Fruit fly (Drosophila melanogaster) whole organism, prepupa: Measurements from ENCODE around the gene CG14852.

Experiments
- CG10669 ChIP-seq: fragments of 200-800 bp; sonication (Bioruptor generic); optimal IDR thresholded peaks from 3 replicates; lab custom pipeline; 2018; ENCODE audit warnings: missing biosample characterization, mild to moderate bottlenecking, missing genetic modification characterization, moderate library complexity
- CG15336 ChIP-seq: fragments of 200-800 bp; sonication (Bioruptor generic); IDR thresholded peaks from 2 replicates; pipeline ENCODE4 v1.3.6; 2022; ENCODE audit warnings: missing biosample characterization, missing genetic modification characterization
- CG1621 ChIP-seq: fragments of 200-800 bp; sonication (Bioruptor generic); optimal IDR thresholded peaks from 3 replicates; lab custom pipeline; 2018; ENCODE audit warnings: missing biosample characterization, mild to moderate bottlenecking, missing genetic modification characterization
- CG16779 ChIP-seq: fragments of 200-800 bp; sonication (Bioruptor generic); optimal IDR thresholded peaks from 3 replicates; lab custom pipeline; 2017; ENCODE audit warnings: missing biosample characterization, mild to moderate bottlenecking, missing genetic modification characterization
- CG31627 ChIP-seq: fragments of 200-800 bp; sonication (Bioruptor generic); optimal IDR thresholded peaks from 3 replicates; lab custom pipeline; 2016; ENCODE audit warnings: missing biosample characterization, missing genetic modification characterization
- CG32006 ChIP-seq: fragments of 200-800 bp; sonication (Bioruptor generic); optimal IDR thresholded peaks from 3 replicates; lab custom pipeline; 2017; ENCODE audit warnings: missing biosample characterization, mild to moderate bottlenecking, missing genetic modification characterization
- CG34406 ChIP-seq: fragments of 200-800 bp; sonication (Bioruptor generic); optimal IDR thresholded peaks from 3 replicates; lab custom pipeline; 2016; ENCODE audit warnings: missing biosample characterization, missing genetic modification characterization
- CG6163 ChIP-seq: fragments of 200-800 bp; sonication (Bioruptor generic); IDR thresholded peaks from 3 replicates; pipeline ENCODE4 v1.3.6; 2022; ENCODE audit warnings: missing biosample characterization, missing genetic modification characterization
- CG6792 ChIP-seq: fragments of 200-800 bp; sonication (Bioruptor generic); optimal IDR thresholded peaks from 3 replicates; lab custom pipeline; 2016; ENCODE audit warnings: missing biosample characterization, missing genetic modification characterization
- CG7368 ChIP-seq: fragments of 200-800 bp; sonication (Bioruptor generic); optimal IDR thresholded peaks from 3 replicates; lab custom pipeline; 2016; ENCODE audit warnings: missing biosample characterization, missing genetic modification characterization
- CG8319 ChIP-seq: fragments of 200-800 bp; sonication (Bioruptor generic); optimal IDR thresholded peaks from 3 replicates; lab custom pipeline; 2016; ENCODE audit warnings: missing biosample characterization, missing genetic modification characterization
- Eip75B ChIP-seq: fragments of 200-800 bp; sonication (Bioruptor generic); optimal IDR thresholded peaks from 3 replicates; lab custom pipeline; 2016; ENCODE audit warnings: missing biosample characterization, missing genetic modification characterization
- Eip93F ChIP-seq: fragments of 200-800 bp; sonication (Bioruptor generic); optimal IDR thresholded peaks from 2 replicates; lab custom pipeline; 2016; ENCODE audit warnings: missing biosample characterization, mild to moderate bottlenecking, missing genetic modification characterization
- Ets21C ChIP-seq: fragments of 200-800 bp; sonication (Bioruptor generic); optimal IDR thresholded peaks from 3 replicates; lab custom pipeline; 2016; ENCODE audit warnings: missing biosample characterization, missing genetic modification characterization
- Ets96B ChIP-seq: fragments of 200-800 bp; optimal IDR thresholded peaks from 2 replicates; lab custom pipeline; 2019; ENCODE audit warnings: missing biosample characterization, mild to moderate bottlenecking, missing genetic modification characterization, moderate library complexity
- Gug ChIP-seq: fragments of 200-800 bp; sonication (Bioruptor generic); IDR thresholded peaks from 2 replicates; pipeline ENCODE4 v1.3.6; 2022; ENCODE audit warnings: missing biosample characterization, missing genetic modification characterization
- Hr4 ChIP-seq: fragments of 200-800 bp; sonication (Bioruptor generic); optimal IDR thresholded peaks from 3 replicates; lab custom pipeline; 2016; ENCODE audit warnings: missing biosample characterization, missing genetic modification characterization
- OdsH ChIP-seq: fragments of 200-800 bp; sonication (Bioruptor generic); optimal IDR thresholded peaks from 3 replicates; lab custom pipeline; 2016; ENCODE audit warnings: missing biosample characterization, missing genetic modification characterization
- Smox ChIP-seq: fragments of 200-800 bp; sonication (Bioruptor generic); optimal IDR thresholded peaks from 3 replicates; lab custom pipeline; 2016; ENCODE audit warnings: missing biosample characterization, missing genetic modification characterization
- Sox14 ChIP-seq: fragments of 200-800 bp; sonication (Bioruptor generic); optimal IDR thresholded peaks from 3 replicates; lab custom pipeline; 2016; ENCODE audit warnings: missing biosample characterization, missing genetic modification characterization
- Sox15 ChIP-seq: fragments of 200-800 bp; sonication (Bioruptor generic); optimal IDR thresholded peaks from 3 replicates; lab custom pipeline; 2016; ENCODE audit warnings: missing biosample characterization, missing genetic modification characterization
- achi ChIP-seq: fragments of 200-800 bp; sonication (Bioruptor generic); optimal IDR thresholded peaks from 3 replicates; lab custom pipeline; 2016; ENCODE audit warnings: missing biosample characterization, missing genetic modification characterization
- acj6 ChIP-seq: fragments of 200-800 bp; sonication (Bioruptor generic); optimal IDR thresholded peaks from 3 replicates; lab custom pipeline; 2016; ENCODE audit warnings: missing biosample characterization, missing genetic modification characterization
- dac ChIP-seq: fragments of 200-800 bp; sonication (Bioruptor generic); optimal IDR thresholded peaks from 2 replicates; lab custom pipeline; 2017; ENCODE audit warnings: missing biosample characterization, mild to moderate bottlenecking, missing genetic modification characterization
- dsx ChIP-seq: fragments of 200-800 bp; optimal IDR thresholded peaks from 3 replicates; lab custom pipeline; 2019; ENCODE audit warnings: missing biosample characterization, mild to moderate bottlenecking, missing genetic modification characterization, moderate library complexity; ENCODE audit not compliant: poor library complexity, severe bottlenecking
- esn ChIP-seq: fragments of 200-800 bp; sonication (Bioruptor generic); optimal IDR thresholded peaks from 2 replicates; lab custom pipeline; 2016; ENCODE audit warnings: missing biosample characterization, mild to moderate bottlenecking, missing genetic modification characterization, moderate library complexity
- fd59A ChIP-seq: fragments of 200-800 bp; sonication (Bioruptor generic); optimal IDR thresholded peaks from 2 replicates; lab custom pipeline; 2017; ENCODE audit warnings: missing biosample characterization, mild to moderate bottlenecking, missing genetic modification characterization, missing genetic modification reagents
- fd85E ChIP-seq: fragments of 200-800 bp; sonication (Bioruptor generic); optimal IDR thresholded peaks from 3 replicates; lab custom pipeline; 2016; ENCODE audit warnings: missing biosample characterization, missing genetic modification characterization
- fkh ChIP-seq: fragments of 200-800 bp; sonication (Bioruptor generic); optimal IDR thresholded peaks from 3 replicates; lab custom pipeline; 2017; ENCODE audit warnings: missing biosample characterization, mild to moderate bottlenecking, missing genetic modification characterization, moderate library complexity
- net ChIP-seq: fragments of 200-800 bp; sonication (Bioruptor generic); optimal IDR thresholded peaks from 3 replicates; lab custom pipeline; 2016; ENCODE audit warnings: missing biosample characterization, missing genetic modification characterization
- pdm3 ChIP-seq: fragments of 200-800 bp; sonication (Bioruptor generic); optimal IDR thresholded peaks from 3 replicates; lab custom pipeline; 2016; ENCODE audit warnings: missing biosample characterization, missing genetic modification characterization
- salr ChIP-seq, 2 experiments: fragments of 200-800 bp; sonication (Bioruptor generic); optimal IDR thresholded peaks; 3 replicates each; lab custom pipeline; 2016 to 2018; ENCODE audit warnings: missing biosample characterization in 2 of 2, missing genetic modification characterization in 2 of 2, mild to moderate bottlenecking in 1 of 2
- spab ChIP-seq: fragments of 200-800 bp; sonication (Bioruptor generic); optimal IDR thresholded peaks from 2 replicates; lab custom pipeline; 2017; ENCODE audit warnings: missing biosample characterization, mild to moderate bottlenecking, missing genetic modification characterization, missing genetic modification reagents
- ss ChIP-seq, 2 experiments: fragments of 200-800 bp; sonication (Bioruptor generic); optimal IDR thresholded peaks; 2 replicates in 1 of 2; 3 replicates in 1 of 2; lab custom pipeline; 2017 to 2018; ENCODE audit warnings: mild to moderate bottlenecking in 2 of 2, missing biosample characterization in 2 of 2, missing genetic modification characterization in 2 of 2, moderate library complexity in 1 of 2
- svp ChIP-seq: fragments of 200-800 bp; sonication (Bioruptor generic); peaks from one replicate; lab custom pipeline; 2016; ENCODE audit warnings: missing biosample characterization, missing genetic modification characterization

Gene CG14852

DNA sequence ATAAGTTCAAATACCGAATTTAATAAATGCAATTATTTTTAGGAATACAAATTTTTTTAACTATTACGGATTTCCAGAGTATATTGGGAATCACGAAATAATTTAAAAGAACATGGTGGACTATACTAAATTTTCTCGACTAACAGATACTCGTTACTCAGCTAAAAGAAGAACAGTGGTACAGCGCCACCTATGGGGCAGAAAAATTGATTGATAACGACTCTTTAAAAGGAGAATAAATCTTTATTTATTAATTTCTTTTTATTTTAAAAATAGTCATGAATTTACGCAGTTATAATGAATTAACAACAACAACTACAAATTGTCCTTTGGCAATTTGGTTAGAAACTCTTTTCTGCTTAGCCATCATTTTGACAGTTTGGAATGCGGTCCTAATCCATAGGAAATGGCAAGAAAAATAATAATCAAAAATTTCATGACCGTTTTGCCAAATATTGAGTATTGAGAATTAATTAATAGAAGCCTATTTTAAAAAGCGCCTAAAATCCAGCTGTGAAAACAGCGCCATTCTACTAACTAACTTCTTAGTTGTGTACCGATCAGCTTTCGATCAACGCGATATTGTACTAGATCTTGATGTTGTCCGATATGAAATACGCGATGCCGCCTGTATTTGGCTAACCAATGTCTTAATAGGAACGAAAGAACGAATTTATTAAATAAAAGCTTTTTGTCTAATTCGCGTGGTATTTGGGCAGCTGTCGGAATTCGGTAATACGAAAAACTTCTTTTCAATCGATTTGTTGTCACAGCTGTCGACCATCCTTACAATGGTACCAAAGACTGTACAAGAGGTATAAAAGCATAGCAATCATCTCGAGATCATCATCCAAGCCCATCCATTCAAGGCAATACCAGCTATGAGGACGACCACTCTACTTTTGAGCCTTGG lies at the start of gene CG14852:
Gene CG14852 (plus strand): TSS at position 863 of the 913 bp plus-strand sequence.
- TF ChIP-seq CG10669 (GFP tag; lab: Kevin White, UChicago) (no peak), Sox14 (GFP tag; lab: Kevin White, UChicago) (no peak), svp (no peak)

DNA sequence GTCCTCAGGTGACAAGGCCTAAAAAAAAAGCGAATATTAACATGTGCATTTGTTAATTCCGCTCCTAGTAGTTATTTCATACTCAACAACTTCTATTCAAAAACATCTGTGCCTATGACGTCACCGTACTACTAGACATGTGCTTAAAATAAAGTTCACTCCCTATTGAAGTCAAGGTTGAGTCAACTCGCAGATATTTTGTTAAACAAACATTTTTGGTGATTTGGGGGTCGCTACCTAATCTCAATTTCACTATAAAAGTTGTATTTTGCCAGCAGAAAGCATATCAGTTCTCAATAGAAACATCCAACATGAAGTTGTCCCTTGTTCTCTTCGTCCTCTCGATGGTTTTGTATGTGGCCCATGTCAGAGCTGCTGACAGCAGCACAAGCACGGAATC lies 49.0 kb upstream of the CG14852 start, which contains the start of gene CG34273:
Gene CG34273 (plus strand): TSS at position 301 of the 400 bp plus-strand sequence.
- TF ChIP-seq spab (no peak), CG34406 (GFP tag; lab: Kevin White, UChicago) (no peak), ss (GFP tag; optimal IDR thresholded peaks at IDR 0.05; lab: Kevin White, UChicago) (no peak), Gug (GFP tag; lab: Robert Waterston, UW) (no peak), CG7368 (GFP tag; lab: Kevin White, UChicago) (no peak), CG32006 (GFP tag; lab: Kevin White, UChicago) (no peak), Eip93F (GFP tag; lab: Kevin White, UChicago) (no peak), CG8319 (no peak), dsx (GFP tag; lab: Kevin White, UChicago) (no peak), dac (GFP tag; lab: Kevin White, UChicago) (no peak), CG31627 (GFP tag; lab: Kevin White, UChicago) (no peak), Eip75B (GFP tag; lab: Kevin White, UChicago) (no peak), CG16779 (tag; lab: Kevin White, UChicago) (no peak), CG15336 (GFP tag; lab: Robert Waterston, UW) (no peak), Sox15 (GFP tag; lab: Kevin White, UChicago) (no peak), CG6163 (GFP tag; lab: Robert Waterston, UW) (no peak), CG6792 (GFP tag; lab: Kevin White, UChicago) (no peak), net (GFP tag; lab: Kevin White, UChicago) (no peak), fd59A (GFP tag; lab: Kevin White, UChicago) (no peak)

DNA sequence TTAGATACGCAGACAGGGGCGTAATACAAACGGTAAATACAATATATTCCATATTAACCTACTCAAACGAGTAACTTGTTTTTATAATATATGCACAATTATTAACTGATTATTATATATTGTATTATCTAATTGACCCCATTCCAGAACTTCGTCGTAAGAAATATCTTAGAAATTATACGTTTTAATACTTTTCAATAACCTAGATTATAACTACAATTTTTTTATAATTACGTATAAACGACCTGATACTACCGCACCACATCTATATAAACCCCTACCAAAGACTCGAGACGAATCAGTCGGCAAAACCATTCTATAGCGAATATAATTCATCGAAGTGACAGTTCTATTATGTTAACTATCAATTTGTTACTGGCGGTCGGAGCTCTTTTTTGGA lies 45.0 kb upstream of the CG14852 start, which contains the start of gene Cyp313a1:
Gene Cyp313a1 (plus strand): TSS at position 301 of the 400 bp plus-strand sequence.
- no peak for TF ChIP-seq acj6 (GFP tag; lab: Kevin White, UChicago)
- TF ChIP-seq salr (GFP tag; optimal IDR thresholded peaks at IDR 0.05; lab: Kevin White, UChicago): no peak
- no peak for TF ChIP-seq Hr4 (GFP tag; lab: Kevin White, UChicago)
- no peak for TF ChIP-seq fd85E (GFP tag; lab: Kevin White, UChicago)
- no peak for TF ChIP-seq Smox (GFP tag; lab: Kevin White, UChicago)
- no peak for TF ChIP-seq Ets21C
- no peak for TF ChIP-seq OdsH (GFP tag; lab: Kevin White, UChicago)
- TF ChIP-seq Ets96B: no peak
- no peak for TF ChIP-seq Eip93F (GFP tag; lab: Kevin White, UChicago)
- TF ChIP-seq achi (GFP tag; lab: Kevin White, UChicago): no peak
- no peak for TF ChIP-seq fkh (GFP tag; lab: Kevin White, UChicago)
- TF ChIP-seq CG1621 (tag; lab: Kevin White, UChicago): no peak
- no peak for TF ChIP-seq svp
- no peak for TF ChIP-seq net (GFP tag; lab: Kevin White, UChicago)
- TF ChIP-seq esn (GFP tag; lab: Kevin White, UChicago): no peak
- no peak for TF ChIP-seq pdm3 (GFP tag; lab: Kevin White, UChicago)
- TF ChIP-seq ss (GFP tag; optimal IDR thresholded peaks at IDR 0.05; lab: Kevin White, UChicago): no peak
- no peak for TF ChIP-seq CG7368 (GFP tag; lab: Kevin White, UChicago)
- TF ChIP-seq Eip75B (GFP tag; lab: Kevin White, UChicago): no peak
